Worm (Caenorhabditis elegans) whole organism, mixed stage, embryonic: ENCODE results near the gene F38A5.8.

Experiments
- M03D4.4 ChIP-seq: sonication (generic microtip); optimal IDR thresholded peaks from 2 replicates; lab custom pipeline; 2017; ENCODE audit warnings: mild to moderate bottlenecking, missing genetic modification characterization, missing compliant biosample characterization
- blmp-1 ChIP-seq: fragments of 150-350 bp; optimal IDR thresholded peaks from 2 replicates; lab custom pipeline; 2014; ENCODE audit warnings: missing biosample characterization, missing genetic modification characterization
- ceh-39 ChIP-seq: fragments of 150-350 bp; optimal IDR thresholded peaks from 2 replicates; lab custom pipeline; 2014; ENCODE audit warnings: missing biosample characterization, missing genetic modification characterization
- ceh-43 ChIP-seq: fragments of 200-800 bp; sonication (Bioruptor generic); optimal IDR thresholded peaks from 2 replicates; lab custom pipeline; 2018; ENCODE audit warnings: mild to moderate bottlenecking, missing genetic modification characterization, moderate library complexity, missing compliant biosample characterization
- ceh-83 ChIP-seq: fragments of 200-800 bp; sonication (Bioruptor generic); optimal IDR thresholded peaks from 2 replicates; lab custom pipeline; 2018; ENCODE audit warnings: mild to moderate bottlenecking, missing genetic modification characterization, missing compliant biosample characterization
- ces-1 ChIP-seq: fragments of 150-350 bp; optimal IDR thresholded peaks from 2 replicates; lab custom pipeline; 2014; ENCODE audit warnings: missing biosample characterization, missing genetic modification reagents, missing genetic modification characterization
- cnd-1 ChIP-seq: fragments of 200-800 bp; sonication (Bioruptor generic); optimal IDR thresholded peaks from 2 replicates; lab custom pipeline; 2018; ENCODE audit warnings: mild to moderate bottlenecking, missing genetic modification characterization, missing compliant biosample characterization
- drap-1 ChIP-seq: fragments of 200-800 bp; sonication (Bioruptor generic); optimal IDR thresholded peaks from 3 replicates; lab custom pipeline; 2018; ENCODE audit warnings: mild to moderate bottlenecking, missing genetic modification characterization, missing compliant biosample characterization
- elt-1 ChIP-seq: sonication (generic microtip); optimal IDR thresholded peaks from 2 replicates; lab custom pipeline; 2017; ENCODE audit warnings: missing genetic modification characterization, mild to moderate bottlenecking, missing compliant biosample characterization, antibody characterized with exemption, moderate library complexity, borderline replicate concordance; ENCODE audit not compliant: insufficient read depth
- flh-1 ChIP-seq: fragments of 200-800 bp; sonication (Bioruptor generic); optimal IDR thresholded peaks from 2 replicates; lab custom pipeline; 2018; ENCODE audit warnings: mild to moderate bottlenecking, missing genetic modification characterization, moderate library complexity, missing compliant biosample characterization
- ham-2 ChIP-seq: fragments of 200-800 bp; sonication (Bioruptor generic); optimal IDR thresholded peaks from 2 replicates; lab custom pipeline; 2018; ENCODE audit warnings: mild to moderate bottlenecking, missing genetic modification characterization, missing compliant biosample characterization
- hlh-1 ChIP-seq: fragments of 150-350 bp; optimal IDR thresholded peaks from 2 replicates; lab custom pipeline; 2014; ENCODE audit warnings: missing biosample characterization, missing genetic modification reagents, missing genetic modification characterization
- lin-13 ChIP-seq: fragments of 150-350 bp; optimal IDR thresholded peaks from 2 replicates; lab custom pipeline; 2014; ENCODE audit warnings: missing biosample characterization, missing genetic modification characterization
- lin-32 ChIP-seq: fragments of 200-800 bp; sonication (Bioruptor generic); optimal IDR thresholded peaks from 2 replicates; lab custom pipeline; 2018; ENCODE audit warnings: mild to moderate bottlenecking, missing genetic modification characterization, missing compliant biosample characterization
- mep-1 ChIP-seq: fragments of 150-350 bp; optimal IDR thresholded peaks from 2 replicates; lab custom pipeline; 2017; ENCODE audit warnings: missing biosample characterization, missing genetic modification reagents, missing genetic modification characterization, inconsistent platforms
- mls-2 ChIP-seq: sonication (generic microtip); optimal IDR thresholded peaks from 2 replicates; lab custom pipeline; 2016; ENCODE audit warnings: mild to moderate bottlenecking, missing genetic modification characterization, moderate library complexity, missing compliant biosample characterization
- nhr-12 ChIP-seq: fragments of 150-350 bp; optimal IDR thresholded peaks from 2 replicates; lab custom pipeline; 2014; ENCODE audit warnings: missing biosample characterization, missing genetic modification characterization
- nhr-2 ChIP-seq: fragments of 150-350 bp; optimal IDR thresholded peaks from 2 replicates; lab custom pipeline; 2014; ENCODE audit warnings: missing biosample characterization, missing genetic modification characterization
- nhr-237 ChIP-seq: fragments of 150-350 bp; optimal IDR thresholded peaks from 2 replicates; lab custom pipeline; 2014; ENCODE audit warnings: missing biosample characterization, missing genetic modification characterization
- nhr-28 ChIP-seq: fragments of 150-350 bp; optimal IDR thresholded peaks from 2 replicates; lab custom pipeline; 2014; ENCODE audit warnings: missing biosample characterization, missing genetic modification characterization
- nhr-76 ChIP-seq: sonication (generic microtip); optimal IDR thresholded peaks from 2 replicates; lab custom pipeline; 2017; ENCODE audit warnings: missing biosample characterization, missing genetic modification characterization
- pha-4 ChIP-seq: fragments of 150-350 bp; optimal IDR thresholded peaks from 2 replicates; lab custom pipeline; 2018; ENCODE audit warnings: missing biosample characterization, missing genetic modification reagents, missing genetic modification characterization
- sem-2 ChIP-seq: fragments of 200-800 bp; sonication (Bioruptor generic); optimal IDR thresholded peaks from 2 replicates; lab custom pipeline; 2018; ENCODE audit warnings: mild to moderate bottlenecking, missing genetic modification characterization, missing compliant biosample characterization
- snpc-4 ChIP-seq: fragments of 150-350 bp; optimal IDR thresholded peaks from 2 replicates; lab custom pipeline; 2014; ENCODE audit warnings: missing biosample characterization, missing genetic modification characterization
- sptf-1 ChIP-seq: sonication (generic microtip); optimal IDR thresholded peaks from 2 replicates; lab custom pipeline; 2017; ENCODE audit warnings: mild to moderate bottlenecking, missing genetic modification characterization, moderate library complexity, missing compliant biosample characterization
- tbx-8 ChIP-seq: fragments of 200-800 bp; sonication (Bioruptor generic); optimal IDR thresholded peaks from 2 replicates; lab custom pipeline; 2018; ENCODE audit warnings: mild to moderate bottlenecking, missing genetic modification characterization, moderate library complexity, missing compliant biosample characterization
- unc-39 ChIP-seq: fragments of 150-350 bp; optimal IDR thresholded peaks from 2 replicates; lab custom pipeline; 2014; ENCODE audit warnings: missing biosample characterization, missing genetic modification characterization
- unc-62 ChIP-seq: fragments of 150-350 bp; optimal IDR thresholded peaks from 2 replicates; lab custom pipeline; 2014; ENCODE audit warnings: missing biosample characterization, missing genetic modification reagents, missing genetic modification characterization
- ztf-11 ChIP-seq: fragments of 150-350 bp; optimal IDR thresholded peaks from 2 replicates; lab custom pipeline; 2014; ENCODE audit warnings: missing biosample characterization, missing genetic modification characterization

F38A5.8 gene

ce11 chrIV:6605863-6606262, 6.3 kb downstream of the F38A5.8 start, which contains the start of gene nstp-2:
Gene nstp-2 (minus strand): TSS chrIV:6606188.
- no peak for TF ChIP-seq nhr-76

- no peak for TF ChIP-seq ham-2
- no peak for TF ChIP-seq lin-32 (GFP tag; lab: Kevin White, UChicago)
- no peak for TF ChIP-seq unc-62 (GFP tag; lab: Kevin White, UChicago)
These were observed 7.0 kb downstream of the F38A5.8 start for ce11 chrIV:6606587-6606986.

ce11 chrIV:6607059-6607458, 7.5 kb downstream of the F38A5.8 start:
- no peak for TF ChIP-seq mep-1 (tag; lab: Kevin White, UChicago)
- TF ChIP-seq blmp-1 (tag; lab: Kevin White, UChicago), result no peak
- TF ChIP-seq ham-2, result no peak
- TF ChIP-seq nhr-76, result no peak
- no peak for TF ChIP-seq lin-32 (GFP tag; lab: Kevin White, UChicago)
- TF ChIP-seq nhr-2 (tag; lab: Kevin White, UChicago), result no peak
- no peak for TF ChIP-seq nhr-12 (tag; lab: Kevin White, UChicago)
- no peak for TF ChIP-seq nhr-237
- no peak for TF ChIP-seq ceh-43 (GFP tag; lab: Kevin White, UChicago)
- TF ChIP-seq flh-1 (GFP tag; lab: Kevin White, UChicago), result no peak
- no peak for TF ChIP-seq hlh-1 (tag; lab: Kevin White, UChicago)
- no peak for TF ChIP-seq mls-2
- TF ChIP-seq nhr-28 (tag; lab: Kevin White, UChicago), result no peak
- TF ChIP-seq ces-1 (GFP tag; lab: Kevin White, UChicago), result no peak
- TF ChIP-seq sem-2 (GFP tag; lab: Kevin White, UChicago), result no peak
- TF ChIP-seq ceh-39 (tag; lab: Kevin White, UChicago), result no peak
- no peak for TF ChIP-seq elt-1
- TF ChIP-seq sptf-1, result no peak
- TF ChIP-seq, all 35 proteins: peak for 0

ce11 chrIV:6613296-6613695, 13.7 kb downstream of the F38A5.8 start, which contains the start of gene drh-1:
Gene drh-1 (minus strand): TSS chrIV:6613353.
- TF ChIP-seq hlh-1 (tag; lab: Kevin White, UChicago) (no peak), mls-2 (no peak), flh-1 (GFP tag; lab: Kevin White, UChicago) (no peak), tbx-8 (no peak), blmp-1 (tag; lab: Kevin White, UChicago) (no peak), unc-62 (GFP tag; lab: Kevin White, UChicago) (no peak), snpc-4 (tag; lab: Kevin White, UChicago) (no peak), ham-2 (no peak), mep-1 (tag; lab: Kevin White, UChicago) (no peak), nhr-2 (tag; lab: Kevin White, UChicago) (no peak), nhr-76 (no peak)

- TF ChIP-seq blmp-1 (tag; lab: Kevin White, UChicago), result no peak
- TF ChIP-seq ham-2, result no peak
- no peak for TF ChIP-seq unc-39 (tag; lab: Kevin White, UChicago)
- TF ChIP-seq ceh-83 (GFP tag; lab: Kevin White, UChicago), result no peak
- no peak for TF ChIP-seq ztf-11 (tag; lab: Kevin White, UChicago)
- TF ChIP-seq pha-4 (tag; lab: Kevin White, UChicago), result no peak
- no peak for TF ChIP-seq flh-1 (GFP tag; lab: Kevin White, UChicago)
- TF ChIP-seq cnd-1 (tag; lab: Kevin White, UChicago), result no peak
These were observed 19.1 kb downstream of the F38A5.8 start for ce11 chrIV:6618607-6619006.

- TF ChIP-seq ceh-39 (tag; lab: Kevin White, UChicago) (no peak), flh-1 (GFP tag; lab: Kevin White, UChicago) (no peak), ceh-83 (GFP tag; lab: Kevin White, UChicago) (no peak), tbx-8 (no peak), ces-1 (GFP tag; lab: Kevin White, UChicago) (no peak), nhr-28 (tag; lab: Kevin White, UChicago) (no peak)
These were observed 21.7 kb downstream of the F38A5.8 start, which contains the start of gene C01B10.3 for ce11 chrIV:6621252-6621651. Gene C01B10.3 (minus strand): TSS chrIV:6621352.

- TF ChIP-seq sem-2 (GFP tag; lab: Kevin White, UChicago), result no peak
- no peak for TF ChIP-seq elt-1
- TF ChIP-seq tbx-8, result no peak
- no peak for TF ChIP-seq nhr-76
- TF ChIP-seq lin-32 (GFP tag; lab: Kevin White, UChicago), result no peak
- TF ChIP-seq unc-62 (GFP tag; lab: Kevin White, UChicago), result no peak
- TF ChIP-seq drap-1 (GFP tag; lab: Kevin White, UChicago), result no peak
- no peak for TF ChIP-seq lin-13 (tag; lab: Kevin White, UChicago)
- TF ChIP-seq cnd-1 (tag; lab: Kevin White, UChicago), result no peak
- no peak for TF ChIP-seq M03D4.4 (tag; lab: Kevin White, UChicago)
These were observed 22.6 kb downstream of the F38A5.8 start for ce11 chrIV:6622142-6622541.
